Fruit fly (Drosophila melanogaster): ENCODE measurements around the gene CG11369.

- TF ChIP-seq EcR (GFP tag; optimal IDR thresholded peaks at IDR 0.05) (no peak), CG17806 (tag; optimal IDR thresholded peaks at IDR 0.05) (peak; percentile 38), fd96Ca (GFP tag; IDR thresholded peaks at IDR 0.05) (no peak), CG32121 (GFP tag; IDR thresholded peaks at IDR 0.05) (no peak), Pif1A (GFP tag; optimal IDR thresholded peaks at IDR 0.05) (no peak), CG9948 (tag; optimal IDR thresholded peaks at IDR 0.05) (peak; percentile 9), CG8301 (tag; optimal IDR thresholded peaks at IDR 0.05) (peak; percentile 17), CG8159 (tag; optimal IDR thresholded peaks at IDR 0.05) (peak; percentile 41), CG15710 (tag; optimal IDR thresholded peaks at IDR 0.05) (no peak), Pif1B (GFP tag; optimal IDR thresholded peaks at IDR 0.05) (no peak), CG14655 (GFP tag; optimal IDR thresholded peaks at IDR 0.05) (peak; percentile 38)
These were observed 14.2 kb upstream of the CG11369 start for dm6 chrX:7559913-7560312.

Measured in whole organism, pupa.